Fruit fly (Drosophila melanogaster) whole organism, pupa: ENCODE data around the gene fy.

Source experiments
- CG10348 ChIP-seq: fragments of 200-800 bp; sonication (Bioruptor generic); IDR thresholded peaks from 2 replicates; pipeline ENCODE4 v1.3.6; 2022; ENCODE audit warnings: missing biosample characterization, missing genetic modification characterization
- CG12605 ChIP-seq: fragments of 200-800 bp; sonication (Bioruptor generic); IDR thresholded peaks from 2 replicates; pipeline ENCODE4 v1.3.6; 2022; ENCODE audit warnings: missing biosample characterization, missing genetic modification characterization
- CG13204 ChIP-seq: fragments of 200-800 bp; sonication (Bioruptor generic); optimal IDR thresholded peaks from 2 replicates; lab custom pipeline; 2018; ENCODE audit warnings: missing biosample characterization, mild to moderate bottlenecking, missing genetic modification characterization, moderate library complexity
- CG14655 ChIP-seq: fragments of 200-800 bp; sonication (Bioruptor generic); optimal IDR thresholded peaks from 3 replicates; lab custom pipeline; 2017; ENCODE audit warnings: mild to moderate bottlenecking, missing biosample characterization, missing genetic modification reagents, missing genetic modification characterization
- CG15710 ChIP-seq: fragments of 200-800 bp; sonication (Bioruptor generic); optimal IDR thresholded peaks from 2 replicates; lab custom pipeline; 2018; ENCODE audit warnings: missing biosample characterization, mild to moderate bottlenecking, missing genetic modification characterization, moderate library complexity
- CG17806 ChIP-seq: fragments of 200-800 bp; sonication (Bioruptor generic); optimal IDR thresholded peaks from 2 replicates; lab custom pipeline; 2018; ENCODE audit warnings: missing biosample characterization, mild to moderate bottlenecking, missing genetic modification characterization, moderate library complexity
- CG32121 ChIP-seq: fragments of 200-800 bp; sonication (Bioruptor generic); IDR thresholded peaks from 2 replicates; pipeline ENCODE4 v1.3.6; 2022; ENCODE audit warnings: missing biosample characterization, missing genetic modification characterization
- CG34367 ChIP-seq: fragments of 200-800 bp; sonication (Bioruptor generic); optimal IDR thresholded peaks from 2 replicates; lab custom pipeline; 2018; ENCODE audit warnings: missing biosample characterization, mild to moderate bottlenecking, missing genetic modification characterization
- CG4496 ChIP-seq: fragments of 200-800 bp; sonication (Bioruptor generic); IDR thresholded peaks from 3 replicates; pipeline ENCODE4 v1.3.6; 2022; ENCODE audit warnings: missing biosample characterization, missing genetic modification characterization
- CG8159 ChIP-seq: fragments of 200-800 bp; sonication (Bioruptor generic); optimal IDR thresholded peaks from 3 replicates; lab custom pipeline; 2018; ENCODE audit warnings: missing biosample characterization, mild to moderate bottlenecking, missing genetic modification characterization, moderate library complexity
- CG8301 ChIP-seq: fragments of 200-800 bp; sonication (Bioruptor generic); optimal IDR thresholded peaks from 2 replicates; lab custom pipeline; 2018; ENCODE audit warnings: missing biosample characterization, mild to moderate bottlenecking, missing genetic modification characterization
- CG9948 ChIP-seq: fragments of 200-800 bp; sonication (Bioruptor generic); optimal IDR thresholded peaks from 2 replicates; lab custom pipeline; 2018; ENCODE audit warnings: missing biosample characterization, mild to moderate bottlenecking, missing genetic modification characterization, moderate library complexity
- D1 ChIP-seq: fragments of 200-800 bp; sonication (Bioruptor generic); optimal IDR thresholded peaks from 2 replicates; lab custom pipeline; 2018; ENCODE audit warnings: missing biosample characterization, mild to moderate bottlenecking, missing genetic modification characterization, moderate library complexity
- EcR ChIP-seq: fragments of 200-800 bp; sonication (Bioruptor generic); optimal IDR thresholded peaks from 3 replicates; lab custom pipeline; 2019; ENCODE audit warnings: missing biosample characterization, missing genetic modification characterization, mild to moderate bottlenecking, moderate library complexity, missing genetic modification reagents
- Ets98B ChIP-seq: fragments of 200-800 bp; sonication (Bioruptor generic); IDR thresholded peaks from 2 replicates; pipeline ENCODE4 v1.3.6; 2022; ENCODE audit warnings: missing biosample characterization, missing genetic modification characterization
- Pif1A ChIP-seq: fragments of 200-800 bp; sonication (Bioruptor generic); optimal IDR thresholded peaks from 3 replicates; lab custom pipeline; 2016; ENCODE audit warnings: missing biosample characterization, missing genetic modification characterization
- Pif1B ChIP-seq: fragments of 200-800 bp; sonication (Bioruptor generic); optimal IDR thresholded peaks from 3 replicates; lab custom pipeline; 2016; ENCODE audit warnings: missing biosample characterization, missing genetic modification characterization
- Snoo ChIP-seq: fragments of 200-800 bp; sonication (Bioruptor generic); optimal IDR thresholded peaks from 3 replicates; lab custom pipeline; 2017; ENCODE audit warnings: missing biosample characterization, mild to moderate bottlenecking, missing genetic modification characterization, inconsistent platforms
- fd96Ca ChIP-seq: fragments of 200-800 bp; sonication (Bioruptor generic); IDR thresholded peaks from 3 replicates; pipeline ENCODE4 v1.3.6; 2022; ENCODE audit warnings: missing biosample characterization, missing genetic modification characterization
- gl ChIP-seq: fragments of 200-800 bp; sonication (Bioruptor generic); optimal IDR thresholded peaks from 2 replicates; lab custom pipeline; 2018; ENCODE audit warnings: missing biosample characterization, mild to moderate bottlenecking, missing genetic modification characterization
- rn ChIP-seq: fragments of 200-800 bp; sonication (Bioruptor generic); IDR thresholded peaks from 2 replicates; pipeline ENCODE4 v1.3.6; 2022; ENCODE audit warnings: missing biosample characterization, missing genetic modification characterization

fy gene

DNA sequence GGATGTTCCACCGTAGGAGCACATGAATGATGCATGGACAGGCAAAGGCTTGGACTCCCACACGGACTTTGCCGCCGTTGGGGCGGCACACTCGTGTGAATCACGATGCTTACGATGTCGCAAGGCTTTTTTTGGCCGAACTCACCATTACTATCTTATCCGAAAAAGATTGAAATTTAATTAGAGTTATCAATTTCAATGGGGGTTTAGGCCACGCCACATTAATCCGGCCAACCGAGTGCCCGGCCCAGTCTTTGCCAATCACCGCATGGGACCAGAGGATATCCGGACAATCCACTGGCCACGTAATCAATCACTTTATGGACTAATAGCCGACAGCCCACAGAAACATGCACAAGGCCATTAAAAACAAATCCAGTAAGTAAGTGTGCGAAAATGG, 30.8 kb downstream of the fy start:
- no peak for TF ChIP-seq D1
- TF ChIP-seq CG10348: no peak
- TF ChIP-seq CG17806 (tag; lab: Kevin White, UChicago): no peak
- TF ChIP-seq CG34367 (tag; lab: Kevin White, UChicago): no peak
- TF ChIP-seq CG9948 (tag; lab: Kevin White, UChicago): no peak
- TF ChIP-seq Pif1A (GFP tag; lab: Kevin White, UChicago): no peak
- TF ChIP-seq CG8159 (tag; lab: Kevin White, UChicago): no peak
- no peak for TF ChIP-seq CG15710
- TF ChIP-seq gl: no peak
- TF ChIP-seq EcR: no peak
- TF ChIP-seq Ets98B (GFP tag; lab: Robert Waterston, UW): no peak

DNA sequence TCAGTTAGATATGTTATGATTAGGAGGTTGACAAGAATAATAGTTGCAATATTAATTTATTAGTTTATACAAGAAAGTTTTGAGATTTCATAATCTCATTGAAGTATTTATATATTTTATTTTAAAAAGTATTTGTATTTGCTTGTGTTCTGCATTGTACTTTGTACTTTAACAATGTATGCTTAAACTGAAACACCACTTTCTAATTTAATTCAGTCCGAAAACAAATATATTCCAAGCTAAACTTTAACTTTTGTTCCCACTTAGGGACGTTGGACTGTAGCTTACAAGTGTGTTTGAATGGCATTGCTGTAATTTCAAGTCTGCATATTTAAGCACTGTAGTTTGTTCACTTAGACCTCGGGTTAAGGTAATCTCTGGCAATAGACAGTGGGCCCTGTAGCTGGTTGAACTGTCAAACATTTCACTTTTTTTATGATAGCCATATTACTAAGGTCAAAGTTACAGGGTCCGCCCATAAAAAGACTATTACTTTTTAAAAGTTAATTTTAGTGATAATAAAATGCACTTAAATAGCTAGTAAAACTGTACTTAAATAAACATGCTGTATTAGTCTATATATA, 31.6 kb downstream of the fy start:
- TF ChIP-seq EcR (no peak), CG12605 (GFP tag; lab: Robert Waterston, UW) (no peak), CG9948 (tag; lab: Kevin White, UChicago) (peak; percentile 4), CG8159 (tag; lab: Kevin White, UChicago) (no peak), Ets98B (GFP tag; lab: Robert Waterston, UW) (no peak), CG34367 (tag; lab: Kevin White, UChicago) (no peak), CG14655 (GFP tag; lab: Kevin White, UChicago) (no peak), gl (no peak), Snoo (tag; lab: Kevin White, UChicago) (no peak), Pif1B (no peak), CG15710 (no peak), CG32121 (GFP tag; lab: Robert Waterston, UW) (peak; percentile 13; the same call in 1 of the 2 replicates), CG17806 (tag; lab: Kevin White, UChicago) (no peak)

DNA sequence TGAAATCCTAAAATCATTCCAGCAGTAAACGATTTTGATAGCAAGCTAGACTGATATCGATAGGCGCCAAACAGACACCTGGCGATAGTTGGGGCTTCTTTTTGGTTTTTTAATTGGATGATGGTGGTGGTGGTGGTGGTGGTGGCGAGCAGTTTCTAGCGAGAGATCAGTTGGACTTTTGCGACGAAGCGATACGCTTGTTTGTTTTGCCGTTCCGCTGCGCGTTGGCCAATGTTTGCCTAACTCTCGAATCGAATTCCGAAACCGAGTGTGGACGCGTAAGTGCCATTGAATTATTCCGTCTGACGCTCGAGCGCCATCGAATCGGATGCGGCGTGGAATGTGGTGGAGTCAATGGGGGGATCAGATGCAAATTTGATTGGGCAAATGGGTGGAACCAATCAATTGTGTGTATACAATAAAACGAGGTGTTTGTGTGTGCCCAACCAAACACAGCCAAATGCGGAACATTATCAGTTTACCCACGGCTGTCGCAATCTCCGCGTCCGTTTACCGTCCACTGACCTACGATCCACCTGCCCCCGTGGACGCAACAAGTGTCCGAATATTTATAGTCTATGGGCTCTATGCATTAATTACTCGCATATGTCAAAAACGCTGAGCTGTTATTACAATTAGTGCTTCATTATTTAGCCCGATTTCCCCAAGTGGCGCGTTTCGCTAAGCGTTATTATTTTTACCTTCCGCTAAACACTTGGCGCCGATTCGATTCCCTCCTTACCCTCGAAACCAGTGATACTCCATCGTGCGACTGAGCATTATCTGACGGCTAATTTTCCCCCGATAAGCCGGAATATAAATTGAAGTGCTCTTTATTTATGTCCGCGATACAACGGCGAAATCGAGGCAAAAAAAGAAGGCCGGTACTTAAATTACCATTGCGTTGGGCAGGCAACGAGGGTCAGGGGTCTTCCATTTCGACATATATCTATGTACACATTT, 32.4 kb downstream of the fy start, which contains the start of gene CG17292:
Gene CG17292, plus strand, starts transcription at position 91 of the 963 bp plus-strand sequence.
- TF ChIP-seq CG8159 (tag; lab: Kevin White, UChicago) (no peak), CG14655 (GFP tag; lab: Kevin White, UChicago) (no peak), CG15710 (peak; percentile 16), Pif1A (GFP tag; lab: Kevin White, UChicago) (no peak), CG13204 (GFP tag; lab: Kevin White, UChicago) (no peak), Pif1B (no peak), D1 (no peak), CG10348 (0 out of 2 replicates have a peak, but pooled peaks have one; percentile 6), CG4496 (GFP tag; lab: Robert Waterston, UW) (peak; percentile 50; the same call in 1 of the 3 replicates), CG8301 (tag; lab: Kevin White, UChicago) (no peak), rn (GFP tag; lab: Robert Waterston, UW) (no peak), fd96Ca (GFP tag; lab: Robert Waterston, UW) (peak; percentile 67; the same call in 2 of the 3 replicates), CG34367 (tag; lab: Kevin White, UChicago) (no peak), CG12605 (GFP tag; lab: Robert Waterston, UW) (peak; percentile 44; the same call in 1 of the 2 replicates), CG17806 (tag; lab: Kevin White, UChicago) (no peak), CG32121 (GFP tag; lab: Robert Waterston, UW) (peak; percentile 46; the same call in 1 of the 2 replicates), gl (no peak), Snoo (tag; lab: Kevin White, UChicago) (no peak), Ets98B (GFP tag; lab: Robert Waterston, UW) (peak; percentile 74; the same call in 1 of the 2 replicates), CG9948 (tag; lab: Kevin White, UChicago) (no peak), EcR (peak; percentile 44)
- TF ChIP-seq, all 21 proteins: peak for 8

DNA sequence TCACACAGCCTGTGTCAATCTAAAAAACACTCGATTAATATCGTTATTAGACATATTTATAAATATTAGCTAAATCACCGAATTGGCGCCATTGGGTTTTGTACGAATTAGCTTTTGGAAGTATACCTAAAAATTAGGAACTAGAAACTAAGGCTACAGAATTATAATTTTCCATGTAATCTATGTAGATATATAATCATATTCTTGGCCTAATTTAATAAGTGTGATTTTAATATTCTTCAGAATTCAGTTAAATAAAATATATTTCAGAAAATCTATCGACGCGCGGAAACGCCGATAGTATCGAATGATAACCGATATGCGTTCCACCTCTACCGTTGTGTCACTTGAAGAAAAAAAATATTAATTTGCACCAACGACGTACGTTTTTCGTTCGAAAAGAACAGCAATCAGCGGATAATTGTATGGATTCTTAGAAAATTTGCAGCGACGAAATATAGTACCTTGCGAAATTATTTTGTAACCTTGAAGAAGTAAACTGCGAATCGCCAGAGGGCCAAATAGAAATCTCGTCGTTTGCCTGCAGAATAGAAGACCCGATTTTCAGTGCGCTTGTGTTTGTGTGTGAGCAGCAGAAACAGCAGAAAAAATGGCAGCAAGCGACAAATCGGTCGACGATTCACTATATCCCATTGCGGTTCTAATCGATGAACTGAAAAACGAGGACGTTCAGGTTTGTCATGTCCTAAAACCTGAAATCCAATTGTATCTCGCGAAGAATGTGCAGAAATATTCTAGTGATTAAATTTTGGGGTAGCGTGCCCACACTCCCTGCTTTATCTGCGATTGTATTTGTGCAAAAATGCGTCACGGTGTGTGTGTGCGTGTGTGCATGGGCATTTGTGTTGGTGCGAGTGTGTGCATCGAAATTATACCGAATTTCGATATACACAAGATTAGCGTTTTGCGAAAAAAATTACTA, 37.1 kb downstream of the fy start, which contains the start of gene Pp2A-29B:
Gene Pp2A-29B, plus strand, starts transcription at position 338 of the 943 bp plus-strand sequence.
- TF ChIP-seq gl (no peak), Snoo (tag; lab: Kevin White, UChicago) (no peak), EcR (no peak), fd96Ca (GFP tag; lab: Robert Waterston, UW) (0 out of 3 replicates have a peak, but pooled peaks have one; percentile 15), CG17806 (tag; lab: Kevin White, UChicago) (no peak), CG12605 (GFP tag; lab: Robert Waterston, UW) (no peak), CG9948 (tag; lab: Kevin White, UChicago) (no peak), CG13204 (GFP tag; lab: Kevin White, UChicago) (no peak), CG4496 (GFP tag; lab: Robert Waterston, UW) (no peak), Ets98B (GFP tag; lab: Robert Waterston, UW) (no peak), CG14655 (GFP tag; lab: Kevin White, UChicago) (no peak), Pif1B (no peak), CG34367 (tag; lab: Kevin White, UChicago) (no peak), CG15710 (peak; percentile 13), CG8159 (tag; lab: Kevin White, UChicago) (peak; percentile 32), CG10348 (no peak), Pif1A (GFP tag; lab: Kevin White, UChicago) (peak; percentile 4), CG32121 (GFP tag; lab: Robert Waterston, UW) (no peak), CG8301 (tag; lab: Kevin White, UChicago) (no peak), D1 (no peak), rn (GFP tag; lab: Robert Waterston, UW) (no peak)
- TF ChIP-seq, all 21 proteins: peak for 4
